Fruit fly (Drosophila melanogaster): ENCODE data around the gene CG18641.

Gene CG18641

DNA sequence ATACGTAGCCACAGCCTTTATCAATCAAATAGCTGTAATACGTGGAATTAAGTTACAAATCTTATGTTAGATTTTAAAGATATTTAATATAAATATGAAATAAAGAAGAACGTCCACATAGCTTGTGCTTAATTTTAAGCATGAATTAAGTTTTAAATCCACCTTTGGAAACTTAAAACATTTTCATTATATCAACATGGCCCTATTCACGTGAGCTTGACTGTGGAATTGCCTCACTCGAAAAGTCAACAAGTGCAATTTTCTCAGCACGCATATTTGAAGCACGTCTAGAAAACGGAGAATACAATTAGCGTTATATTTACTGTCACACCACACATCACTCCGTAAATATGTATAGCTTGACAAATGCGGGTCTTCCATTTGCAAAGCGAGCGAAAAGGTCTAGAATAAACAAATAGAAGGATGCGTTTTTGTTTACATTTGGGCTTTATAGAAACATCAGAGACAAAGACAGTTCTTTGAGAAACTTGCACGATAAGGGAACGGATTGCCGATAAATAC is 51.4 kb downstream of the CG18641 start (continued):
- TF ChIP-seq sr (GFP tag; IDR thresholded peaks at IDR 0.05): no peak
- no peak for TF ChIP-seq HLH4C (GFP tag; IDR thresholded peaks at IDR 0.05; ENCODE audit: partially characterized antibody)
- TF ChIP-seq Ravus (GFP tag; IDR thresholded peaks at IDR 0.05): peak; percentile 56
- 0 out of 2 replicates have a peak, but pooled peaks have one; percentile 24 for TF ChIP-seq crol (GFP tag; IDR thresholded peaks at IDR 0.05)
- no peak for TF ChIP-seq CG2129 (GFP tag; IDR thresholded peaks at IDR 0.05; ENCODE audit: partially characterized antibody)
- peak; percentile 87 for TF ChIP-seq Max (GFP tag; optimal IDR thresholded peaks at IDR 0.05)
- TF ChIP-seq Deaf1 (tag; optimal IDR thresholded peaks at IDR 0.05): peak; percentile 70
- TF ChIP-seq CG4360 (GFP tag; IDR thresholded peaks at IDR 0.05): peak; percentile 80
- TF ChIP-seq CG4617 (GFP tag; optimal IDR thresholded peaks at IDR 0.05; ENCODE audit: borderline replicate concordance): peak; percentile 40
- peak; percentile 97 for TF ChIP-seq Drgx (GFP tag; IDR thresholded peaks at IDR 0.05)
- peak; percentile 89 for TF ChIP-seq CG17328 (GFP tag; IDR thresholded peaks at IDR 0.05)
- TF ChIP-seq eyg (GFP tag; optimal IDR thresholded peaks at IDR 0.05): peak; percentile 33
- TF ChIP-seq CG9876 (GFP tag; optimal IDR thresholded peaks at IDR 0.05): peak; percentile 34
- peak; percentile 72 for TF ChIP-seq CG11093 (GFP tag; IDR thresholded peaks at IDR 0.05)
- peak; percentile 89 for TF ChIP-seq CG12219 (GFP tag; optimal IDR thresholded peaks at IDR 0.05)
- peak; percentile 53; the same call in 1 of the 2 replicates for TF ChIP-seq dati (GFP tag; IDR thresholded peaks at IDR 0.05)
- TF ChIP-seq E2f2 (GFP tag; IDR thresholded peaks at IDR 0.05): peak; percentile 61
- peak; percentile 95 for TF ChIP-seq lbe (GFP tag; optimal IDR thresholded peaks at IDR 0.05)
- TF ChIP-seq Lim3 (GFP tag; IDR thresholded peaks at IDR 0.05): peak; percentile 20; the same call in 1 of the 2 replicates
- TF ChIP-seq CG33213 (GFP tag; optimal IDR thresholded peaks at IDR 0.05): no peak
- TF ChIP-seq Hsf (GFP tag; optimal IDR thresholded peaks at IDR 0.05): peak; percentile 60
- TF ChIP-seq MESR4 (GFP tag; optimal IDR thresholded peaks at IDR 0.05): no peak
- TF ChIP-seq Lpt (GFP tag; optimal IDR thresholded peaks at IDR 0.05): no peak
- peak; percentile 93 for TF ChIP-seq CG31441 (GFP tag; IDR thresholded peaks at IDR 0.05)
- peak; percentile 79 for TF ChIP-seq Abd-B (GFP tag; optimal IDR thresholded peaks at IDR 0.05)
- peak; percentile 95 for TF ChIP-seq CG2678 (tag; optimal IDR thresholded peaks at IDR 0.05)
- TF ChIP-seq pan (optimal IDR thresholded peaks at IDR 0.05): no peak
- peak in 1 of 2 experiments; percentile 89 for TF ChIP-seq pan (GFP tag; optimal IDR thresholded peaks at IDR 0.05 in 1 of 2, IDR thresholded peaks at IDR 0.05 in 1 of 2)
- TF ChIP-seq wdn (GFP tag; IDR thresholded peaks at IDR 0.05): peak; percentile 82
- no peak for TF ChIP-seq pzg (GFP tag; optimal IDR thresholded peaks at IDR 0.05)
- TF ChIP-seq esg (GFP tag; conservative IDR thresholded peaks at IDR 0.05): peak; percentile 77
- no peak; the same call in 1 of the 2 replicates for TF ChIP-seq CG4404 (GFP tag; IDR thresholded peaks at IDR 0.05)
- no peak for TF ChIP-seq abd-A (tag; optimal IDR thresholded peaks at IDR 0.05)
- TF ChIP-seq fd3F (GFP tag; optimal IDR thresholded peaks at IDR 0.05): peak; percentile 89
- peak; percentile 29 for TF ChIP-seq CG17912 (GFP tag; optimal IDR thresholded peaks at IDR 0.05)
- peak; percentile 18 for TF ChIP-seq CG16863 (GFP tag; optimal IDR thresholded peaks at IDR 0.05)
- no peak for TF ChIP-seq Dref (GFP tag; IDR thresholded peaks at IDR 0.05)
- TF ChIP-seq CG3847 (GFP tag; IDR thresholded peaks at IDR 0.05): peak; percentile 81
- peak; percentile 85 for TF ChIP-seq slbo (GFP tag; IDR thresholded peaks at IDR 0.05)
- TF ChIP-seq CG18599 (GFP tag; optimal IDR thresholded peaks at IDR 0.05): peak; percentile 93
- no peak for TF ChIP-seq CG4282 (GFP tag; optimal IDR thresholded peaks at IDR 0.05)
- no peak for TF ChIP-seq ftz-f1 (GFP tag; optimal IDR thresholded peaks at IDR 0.05)
- peak; percentile 73 for TF ChIP-seq CG10654 (GFP tag; optimal IDR thresholded peaks at IDR 0.05)
- TF ChIP-seq Doc2 (GFP tag; IDR thresholded peaks at IDR 0.05): no peak
- peak; percentile 93 for TF ChIP-seq nmo (GFP tag; optimal IDR thresholded peaks at IDR 0.05)
- TF ChIP-seq Pdp1 (GFP tag; optimal IDR thresholded peaks at IDR 0.05): peak; percentile 71 to 72
- peak; percentile 81 for TF ChIP-seq al (GFP tag; IDR thresholded peaks at IDR 0.05)
- TF ChIP-seq tio (GFP tag; optimal IDR thresholded peaks at IDR 0.05): no peak
- TF ChIP-seq gsb (GFP tag; IDR thresholded peaks at IDR 0.05): peak; percentile 76
- TF ChIP-seq CG14441 (GFP tag; IDR thresholded peaks at IDR 0.05): peak; percentile 82
- peak; percentile 94 for TF ChIP-seq CG2712 (tag; optimal IDR thresholded peaks at IDR 0.05)

All from whole organism, embryonic.